Fruit fly (Drosophila melanogaster) whole organism, embryonic: ENCODE data around the gene Lon.

ENCODE experiments used
- Ada2b ChIP-seq: fragments of 200-800 bp; sonication (Bioruptor generic); IDR thresholded peaks from 2 replicates; pipeline ENCODE4 v1.3.6; 2022; ENCODE audit warnings: missing biosample characterization, missing genetic modification characterization
- CG10267 ChIP-seq: fragments of 200-800 bp; sonication (Bioruptor generic); optimal IDR thresholded peaks from 2 replicates; lab custom pipeline; 2018; ENCODE audit warnings: missing biosample characterization, mild to moderate bottlenecking, missing genetic modification characterization, moderate library complexity
- CG11093 ChIP-seq: fragments of 200-800 bp; sonication (Bioruptor generic); IDR thresholded peaks from 3 replicates; pipeline ENCODE4 v1.3.6; 2022; ENCODE audit warnings: missing biosample characterization, missing genetic modification characterization
- CG1233 ChIP-seq: fragments of 200-800 bp; sonication (Bioruptor generic); optimal IDR thresholded peaks from 4 replicates; lab custom pipeline; 2018; ENCODE audit warnings: missing biosample characterization, mild to moderate bottlenecking, missing genetic modification characterization
- CG13123 ChIP-seq: fragments of 200-800 bp; sonication (Bioruptor generic); optimal IDR thresholded peaks from 2 replicates; lab custom pipeline; 2016; ENCODE audit warnings: missing biosample characterization, missing genetic modification characterization
- CG13287 ChIP-seq: fragments of 200-800 bp; sonication (Bioruptor generic); IDR thresholded peaks from 2 replicates; pipeline ENCODE4 v1.3.6; 2022; ENCODE audit warnings: missing biosample characterization, missing genetic modification characterization; ENCODE audit not compliant: partially characterized antibody
- CG13296 ChIP-seq: fragments of 200-800 bp; sonication (Bioruptor generic); optimal IDR thresholded peaks from 3 replicates; lab custom pipeline; 2018; ENCODE audit warnings: missing biosample characterization, mild to moderate bottlenecking, missing genetic modification characterization
- CG14050 ChIP-seq: fragments of 200-800 bp; sonication (Bioruptor generic); IDR thresholded peaks from 3 replicates; pipeline ENCODE4 v1.3.6; 2022; ENCODE audit warnings: missing biosample characterization, missing genetic modification characterization
- CG14860 ChIP-seq: fragments of 200-800 bp; sonication (Bioruptor generic); IDR thresholded peaks from 3 replicates; pipeline ENCODE4 v1.3.6; 2022; ENCODE audit warnings: missing biosample characterization, missing genetic modification characterization; ENCODE audit not compliant: partially characterized antibody
- CG15601 ChIP-seq: fragments of 200-800 bp; sonication (Bioruptor generic); optimal IDR thresholded peaks from 3 replicates; lab custom pipeline; 2019; ENCODE audit warnings: missing biosample characterization, mild to moderate bottlenecking, missing genetic modification characterization, moderate library complexity
- CG16815 ChIP-seq: fragments of 200-800 bp; sonication (Bioruptor generic); optimal IDR thresholded peaks from 3 replicates; lab custom pipeline; 2017; ENCODE audit warnings: missing biosample characterization, mild to moderate bottlenecking, missing genetic modification characterization
- CG17568 ChIP-seq: fragments of 200-800 bp; sonication (Bioruptor generic); optimal IDR thresholded peaks from 2 replicates; lab custom pipeline; 2018; ENCODE audit warnings: missing biosample characterization, mild to moderate bottlenecking, missing genetic modification characterization, moderate library complexity
- CG18476 ChIP-seq: fragments of 200-800 bp; sonication (Bioruptor generic); optimal IDR thresholded peaks from 2 replicates; lab custom pipeline; 2016; ENCODE audit warnings: missing biosample characterization, mild to moderate bottlenecking, missing genetic modification characterization
- CG31441 ChIP-seq: fragments of 200-800 bp; sonication (Bioruptor generic); IDR thresholded peaks from 2 replicates; pipeline ENCODE4 v1.3.6; 2022; ENCODE audit warnings: missing biosample characterization, missing genetic modification characterization
- CG4820 ChIP-seq: fragments of 200-800 bp; sonication (Bioruptor generic); optimal IDR thresholded peaks from 3 replicates; lab custom pipeline; 2016; ENCODE audit warnings: missing biosample characterization, missing genetic modification characterization
- CG6175 ChIP-seq: fragments of 200-800 bp; sonication (Bioruptor generic); IDR thresholded peaks from 3 replicates; pipeline ENCODE4 v1.3.6; 2022; ENCODE audit warnings: missing biosample characterization, missing genetic modification characterization
- CG7357 ChIP-seq: fragments of 200-800 bp; sonication (Bioruptor generic); IDR thresholded peaks from 3 replicates; pipeline ENCODE4 v1.3.6; 2022; ENCODE audit warnings: missing biosample characterization, missing genetic modification characterization
- CG7745 ChIP-seq: fragments of 200-800 bp; sonication (Bioruptor generic); optimal IDR thresholded peaks from 2 replicates; lab custom pipeline; 2018; ENCODE audit warnings: missing biosample characterization, mild to moderate bottlenecking, missing genetic modification characterization, moderate library complexity
- CG9727 ChIP-seq: fragments of 200-800 bp; sonication (Bioruptor generic); optimal IDR thresholded peaks from 3 replicates; lab custom pipeline; 2017; ENCODE audit warnings: missing biosample characterization, mild to moderate bottlenecking, missing genetic modification characterization
- CG9797 ChIP-seq: fragments of 200-800 bp; sonication (Bioruptor generic); optimal IDR thresholded peaks from 3 replicates; lab custom pipeline; 2018; ENCODE audit warnings: missing biosample characterization, mild to moderate bottlenecking, missing genetic modification characterization
- Dp ChIP-seq: fragments of 200-800 bp; sonication (Bioruptor generic); optimal IDR thresholded peaks from 2 replicates; lab custom pipeline; 2018; ENCODE audit warnings: missing biosample characterization, mild to moderate bottlenecking, missing genetic modification characterization, moderate library complexity
- Drgx ChIP-seq: fragments of 200-800 bp; sonication (Bioruptor generic); IDR thresholded peaks from 2 replicates; pipeline ENCODE4 v1.3.6; 2022; ENCODE audit warnings: missing biosample characterization, missing genetic modification characterization
- Fer1 ChIP-seq: fragments of 200-800 bp; sonication (Bioruptor generic); optimal IDR thresholded peaks from 2 replicates; lab custom pipeline; 2017; ENCODE audit warnings: missing biosample characterization, mild to moderate bottlenecking, missing genetic modification characterization
- Mes4 ChIP-seq: fragments of 200-800 bp; sonication (Bioruptor generic); optimal IDR thresholded peaks from 2 replicates; lab custom pipeline; 2016; ENCODE audit warnings: missing biosample characterization, missing genetic modification characterization
- Ptx1 ChIP-seq: fragments of 200-800 bp; sonication (Bioruptor generic); IDR thresholded peaks from 2 replicates; pipeline ENCODE4 v1.3.6; 2022; ENCODE audit warnings: missing biosample characterization, missing genetic modification characterization
- Ravus ChIP-seq: fragments of 200-800 bp; sonication (Bioruptor generic); IDR thresholded peaks from 2 replicates; pipeline ENCODE4 v1.3.6; 2022; ENCODE audit warnings: missing biosample characterization, missing genetic modification characterization
- Side ChIP-seq: fragments of 200-800 bp; sonication (Bioruptor generic); optimal IDR thresholded peaks from 2 replicates; lab custom pipeline; 2016; ENCODE audit warnings: missing biosample characterization, missing genetic modification characterization
- aop ChIP-seq: fragments of 200-800 bp; sonication (Bioruptor generic); IDR thresholded peaks from 2 replicates; pipeline ENCODE4 v1.3.6; 2022; ENCODE audit warnings: missing biosample characterization, missing genetic modification characterization
- ase ChIP-seq: fragments of 200-800 bp; sonication (Bioruptor generic); IDR thresholded peaks from 3 replicates; pipeline ENCODE4 v1.3.6; 2022; ENCODE audit warnings: missing biosample characterization, missing genetic modification characterization
- crc ChIP-seq: fragments of 200-800 bp; sonication (Bioruptor generic); optimal IDR thresholded peaks from 2 replicates; lab custom pipeline; 2016; ENCODE audit warnings: missing biosample characterization, missing genetic modification characterization
- emc ChIP-seq: fragments of 200-800 bp; sonication (Bioruptor generic); optimal IDR thresholded peaks from 2 replicates; lab custom pipeline; 2016; ENCODE audit warnings: missing biosample characterization, missing genetic modification characterization
- fu2 ChIP-seq: fragments of 200-800 bp; sonication (Bioruptor generic); optimal IDR thresholded peaks from 2 replicates; lab custom pipeline; 2016; ENCODE audit warnings: missing biosample characterization, missing genetic modification characterization
- gem ChIP-seq: fragments of 200-800 bp; sonication (Bioruptor generic); optimal IDR thresholded peaks from 2 replicates; lab custom pipeline; 2019; ENCODE audit warnings: missing biosample characterization, mild to moderate bottlenecking, missing genetic modification characterization, moderate library complexity
- gfzf ChIP-seq: fragments of 200-800 bp; sonication (Bioruptor generic); optimal IDR thresholded peaks from 2 replicates; lab custom pipeline; 2016; ENCODE audit warnings: missing biosample characterization, mild to moderate bottlenecking, missing genetic modification characterization, moderate library complexity
- kah ChIP-seq: fragments of 200-800 bp; sonication (Bioruptor generic); optimal IDR thresholded peaks from 2 replicates; lab custom pipeline; 2018; ENCODE audit warnings: missing biosample characterization, mild to moderate bottlenecking, missing genetic modification characterization
- klu ChIP-seq: fragments of 200-800 bp; sonication (Bioruptor generic); IDR thresholded peaks from 2 replicates; pipeline ENCODE4 v1.3.6; 2022; ENCODE audit warnings: missing biosample characterization, missing genetic modification characterization
- lab ChIP-seq: fragments of 200-800 bp; sonication (Bioruptor generic); optimal IDR thresholded peaks from 3 replicates; lab custom pipeline; 2017; ENCODE audit warnings: missing biosample characterization, missing genetic modification characterization, mild to moderate bottlenecking, moderate library complexity, missing genetic modification reagents
- lov ChIP-seq, 2 experiments: fragments of 200-800 bp in 1 of 2; fragments of >200 bp in 1 of 2; sonication (Bioruptor generic) in 1 of 2; IDR thresholded peaks in 1 of 2; optimal IDR thresholded peaks in 1 of 2; 2 replicates in 1 of 2; 3 replicates in 1 of 2; pipeline versions ENCODE4 v1.3.6 to Lab custom; 2017 to 2022; ENCODE audit warnings: missing biosample characterization in 1 of 2, missing genetic modification characterization in 1 of 2
- mirr ChIP-seq: fragments of 200-800 bp; sonication (Bioruptor generic); optimal IDR thresholded peaks from 3 replicates; lab custom pipeline; 2018; ENCODE audit warnings: missing biosample characterization, mild to moderate bottlenecking, missing genetic modification characterization
- nerfin-1 ChIP-seq: fragments of 200-800 bp; sonication (Bioruptor generic); optimal IDR thresholded peaks from 3 replicates; lab custom pipeline; 2019; ENCODE audit warnings: missing biosample characterization, mild to moderate bottlenecking, missing genetic modification characterization, moderate library complexity
- nmo ChIP-seq: fragments of 200-800 bp; sonication (Bioruptor generic); optimal IDR thresholded peaks from 2 replicates; lab custom pipeline; 2018; ENCODE audit warnings: missing biosample characterization, mild to moderate bottlenecking, missing genetic modification characterization, moderate library complexity
- odd ChIP-seq: fragments of 200-800 bp; sonication (Bioruptor generic); optimal IDR thresholded peaks from 2 replicates; lab custom pipeline; 2017; ENCODE audit warnings: missing biosample characterization, mild to moderate bottlenecking, missing genetic modification characterization
- phol ChIP-seq: fragments of 200-800 bp; sonication (Bioruptor generic); optimal IDR thresholded peaks from 3 replicates; lab custom pipeline; 2018; ENCODE audit warnings: missing biosample characterization, mild to moderate bottlenecking, missing genetic modification characterization, moderate library complexity
- sens-2 ChIP-seq: fragments of 200-800 bp; sonication (Bioruptor generic); IDR thresholded peaks from 2 replicates; pipeline ENCODE4 v1.3.6; 2022; ENCODE audit warnings: missing biosample characterization, missing genetic modification characterization
- sim ChIP-seq: fragments of 200-800 bp; sonication (Bioruptor generic); IDR thresholded peaks from 2 replicates; pipeline ENCODE4 v1.3.6; 2022; ENCODE audit warnings: missing biosample characterization, missing genetic modification characterization
- sima ChIP-seq: fragments of 200-800 bp; sonication (Bioruptor generic); optimal IDR thresholded peaks from 2 replicates; lab custom pipeline; 2016; ENCODE audit warnings: missing biosample characterization, missing genetic modification characterization
- sr ChIP-seq: fragments of 200-800 bp; sonication (Bioruptor generic); IDR thresholded peaks from 3 replicates; pipeline ENCODE4 v1.3.6; 2022; ENCODE audit warnings: missing biosample characterization, missing genetic modification characterization
- stwl ChIP-seq: fragments of 200-800 bp; sonication (Bioruptor generic); optimal IDR thresholded peaks from 3 replicates; lab custom pipeline; 2018; ENCODE audit warnings: missing biosample characterization, mild to moderate bottlenecking, missing genetic modification characterization, moderate library complexity
- toy ChIP-seq: fragments of 200-800 bp; sonication (Bioruptor generic); IDR thresholded peaks from 2 replicates; pipeline ENCODE4 v1.3.6; 2022; ENCODE audit warnings: missing biosample characterization, missing genetic modification characterization
- zfh2 ChIP-seq: fragments of 200-800 bp; sonication (Bioruptor generic); optimal IDR thresholded peaks from 2 replicates; lab custom pipeline; 2016; ENCODE audit warnings: missing biosample characterization, missing genetic modification characterization

The Lon gene

DNA sequence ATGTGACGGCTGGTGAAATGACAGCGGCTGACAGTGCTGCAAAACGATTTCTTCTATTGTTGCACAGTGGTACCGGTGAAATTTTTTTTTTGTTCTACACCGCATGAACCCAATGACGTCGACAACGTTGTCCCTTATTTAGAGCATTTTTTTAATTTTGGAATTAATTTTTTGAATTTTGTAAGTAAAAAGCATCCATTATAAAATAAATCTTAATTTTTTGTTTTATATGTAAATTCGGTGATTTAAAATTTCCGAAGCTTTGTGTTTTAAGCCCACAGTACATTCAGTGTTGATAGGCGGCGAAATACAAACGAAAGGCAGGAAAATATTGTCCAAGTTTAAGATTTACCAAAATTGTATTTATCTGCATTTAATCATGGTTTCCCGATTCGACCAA lies at the start of gene Lon, which contains the start of gene PIG-F (continued):
- TF ChIP-seq CG13123 (GFP tag; lab: Kevin White, UChicago) (peak; percentile 98), sim (GFP tag; lab: Robert Waterston, UW) (peak; percentile 94), lov (optimal IDR thresholded peaks at IDR 0.05; lab: Kevin White, UChicago) (no peak), lov (GFP tag; IDR thresholded peaks at IDR 0.05; lab: Robert Waterston, UW) (peak; percentile 95), aop (GFP tag; lab: Robert Waterston, UW) (peak; percentile 59; the same call in 1 of the 2 replicates), klu (GFP tag; lab: Robert Waterston, UW) (peak; percentile 99), nmo (GFP tag; lab: Kevin White, UChicago) (peak; percentile 100), zfh2 (peak; percentile 99), sr (GFP tag; lab: Robert Waterston, UW) (peak; percentile 83; the same call in 2 of the 3 replicates), CG10267 (tag; lab: Kevin White, UChicago) (peak; percentile 100), CG13287 (GFP tag; lab: Robert Waterston, UW) (peak; percentile 76), sima (GFP tag; lab: Kevin White, UChicago) (peak; percentile 92), CG18476 (GFP tag; lab: Kevin White, UChicago) (peak; percentile 99), CG7745 (tag; lab: Kevin White, UChicago) (peak; percentile 88), Fer1 (GFP tag; lab: Kevin White, UChicago) (peak; percentile 99), Drgx (peak; percentile 98), lab (GFP tag; lab: Kevin White, UChicago) (peak; percentile 99), Side (GFP tag; lab: Kevin White, UChicago) (peak; percentile 97), CG6175 (GFP tag; lab: Robert Waterston, UW) (peak; percentile 97), Ada2b (GFP tag; lab: Robert Waterston, UW) (peak; percentile 98), kah (GFP tag; lab: Kevin White, UChicago) (peak; percentile 97), Ravus (peak; percentile 94), Mes4 (GFP tag; lab: Kevin White, UChicago) (peak; percentile 96), crc (peak; percentile 94), CG11093 (GFP tag; lab: Robert Waterston, UW) (peak; percentile 99), CG14050 (peak; percentile 98), odd (GFP tag; lab: Kevin White, UChicago) (peak; percentile 99), Ptx1 (GFP tag; lab: Robert Waterston, UW) (peak; percentile 99), CG4820 (GFP tag; lab: Kevin White, UChicago) (peak; percentile 99), phol (tag; lab: Kevin White, UChicago) (peak; percentile 99), CG9797 (GFP tag; lab: Kevin White, UChicago) (peak; percentile 68), CG31441 (GFP tag; lab: Robert Waterston, UW) (peak; percentile 100), nerfin-1 (peak; percentile 99), emc (peak; percentile 95), CG16815 (GFP tag; lab: Kevin White, UChicago) (peak; percentile 99), fu2 (GFP tag; lab: Kevin White, UChicago) (peak; percentile 98), gfzf (GFP tag; lab: Kevin White, UChicago) (peak; percentile 24), toy (GFP tag; lab: Robert Waterston, UW) (peak; percentile 96), CG14860 (GFP tag; lab: Robert Waterston, UW) (peak; percentile 75), CG7357 (peak; percentile 97), CG9727 (GFP tag; lab: Kevin White, UChicago) (peak; percentile 99), stwl (peak; percentile 97), CG13296 (GFP tag; lab: Kevin White, UChicago) (peak; percentile 99), mirr (GFP tag; lab: Kevin White, UChicago) (peak; percentile 95), CG15601 (tag; lab: Kevin White, UChicago) (peak; percentile 98), CG17568 (GFP tag; lab: Kevin White, UChicago) (peak; percentile 98), Dp (GFP tag; lab: Kevin White, UChicago) (peak; percentile 55), CG1233 (GFP tag; lab: Kevin White, UChicago) (peak; percentile 99), sens-2 (GFP tag; lab: Robert Waterston, UW) (peak; percentile 95), ase (peak; percentile 98), gem (tag; lab: Kevin White, UChicago) (peak; percentile 100)
